Fruit fly (Drosophila melanogaster): ENCODE data around the gene CG14420.

- no peak for TF ChIP-seq CG8478 (optimal IDR thresholded peaks at IDR 0.05)
- no peak for TF ChIP-seq usp (GFP tag; optimal IDR thresholded peaks at IDR 0.05)
- TF ChIP-seq psq (optimal IDR thresholded peaks at IDR 0.05): no peak
- no peak for TF ChIP-seq Dll (optimal IDR thresholded peaks at IDR 0.05)
- TF ChIP-seq pan (optimal IDR thresholded peaks at IDR 0.05): no peak
- TF ChIP-seq EcR (GFP tag; optimal IDR thresholded peaks at IDR 0.05): no peak
Observed at dm6 chrX:2941108-2941507, 2.5 kb downstream of the CG14420 start, which contains the start of gene CG14421.

All from whole organism.